Worm (Caenorhabditis elegans) whole organism, young adult: ENCODE data around the gene C56G2.9.

Experiments used
- C06A6.2 ChIP-seq: fragments of 200-800 bp; sonication (Bioruptor generic); conservative IDR thresholded peaks from 2 replicates; pipeline ENCODE4 v1.3.6; 2022; ENCODE audit warnings: missing genetic modification characterization, missing compliant biosample characterization
- F23B12.7 ChIP-seq: sonication (generic microtip); optimal IDR thresholded peaks from 2 replicates; lab custom pipeline; 2017; ENCODE audit warnings: missing genetic modification characterization, mild to moderate bottlenecking, missing compliant biosample characterization, antibody characterized with exemption, moderate library complexity; ENCODE audit not compliant: insufficient read depth
- F33H1.4 ChIP-seq: fragments of 200-800 bp; sonication (Bioruptor generic); IDR thresholded peaks from 2 replicates; pipeline ENCODE4 v1.3.6; 2022; ENCODE audit warnings: missing genetic modification reagents, missing genetic modification characterization, missing compliant biosample characterization
- F37B4.10 ChIP-seq: fragments of 200-800 bp; sonication (Bioruptor generic); IDR thresholded peaks from 2 replicates; pipeline ENCODE4 v1.3.6; 2022; ENCODE audit warnings: missing genetic modification characterization, missing compliant biosample characterization
- F49E8.2 ChIP-seq: sonication (generic microtip); optimal IDR thresholded peaks from 3 replicates; lab custom pipeline; 2017; ENCODE audit warnings: missing genetic modification characterization, mild to moderate bottlenecking, missing compliant biosample characterization, antibody characterized with exemption, moderate library complexity; ENCODE audit not compliant: insufficient read depth
- F52B5.7 ChIP-seq: sonication (generic microtip); optimal IDR thresholded peaks from 2 replicates; lab custom pipeline; 2016; ENCODE audit warnings: mild to moderate bottlenecking, missing genetic modification characterization, missing compliant biosample characterization
- K12H6.12 ChIP-seq: fragments of 200-800 bp; sonication (Bioruptor generic); optimal IDR thresholded peaks from 2 replicates; lab custom pipeline; 2018; ENCODE audit warnings: mild to moderate bottlenecking, missing genetic modification characterization, missing compliant biosample characterization
- T07F8.4 ChIP-seq: sonication (generic microtip); optimal IDR thresholded peaks from 2 replicates; lab custom pipeline; 2016; ENCODE audit warnings: mild to moderate bottlenecking, missing genetic modification characterization, moderate library complexity, missing compliant biosample characterization
- T26A5.8 ChIP-seq: sonication (generic microtip); optimal IDR thresholded peaks from 2 replicates; lab custom pipeline; 2016; ENCODE audit warnings: missing genetic modification characterization, missing compliant biosample characterization
- Y53G8AR.9 ChIP-seq: fragments of 200-800 bp; sonication (Bioruptor generic); conservative IDR thresholded peaks from 2 replicates; pipeline ENCODE4 v1.3.6; 2022; ENCODE audit warnings: missing genetic modification reagents, missing genetic modification characterization, missing compliant biosample characterization
- Y79H2A.3 ChIP-seq: fragments of 200-800 bp; sonication (Bioruptor generic); conservative IDR thresholded peaks from 2 replicates; pipeline ENCODE4 v1.3.6; 2022; ENCODE audit warnings: missing genetic modification reagents, missing genetic modification characterization, missing compliant biosample characterization
- attf-6 ChIP-seq: fragments of 200-800 bp; sonication (Bioruptor generic); IDR thresholded peaks from 2 replicates; pipeline ENCODE4 v1.3.6; 2022; ENCODE audit warnings: missing genetic modification reagents, missing genetic modification characterization, missing compliant biosample characterization
- bed-1 ChIP-seq: fragments of 200-800 bp; sonication (Bioruptor generic); IDR thresholded peaks from 2 replicates; pipeline ENCODE4 v1.3.6; 2022; ENCODE audit warnings: missing genetic modification reagents, missing genetic modification characterization, missing compliant biosample characterization
- ccch-3 ChIP-seq: fragments of 200-800 bp; sonication (Bioruptor generic); optimal IDR thresholded peaks from 2 replicates; lab custom pipeline; 2018; ENCODE audit warnings: mild to moderate bottlenecking, missing genetic modification characterization, missing compliant biosample characterization
- cebp-1 ChIP-seq, 2 experiments: fragments of 200-800 bp in 1 of 2; sonication (Bioruptor generic) in 1 of 2; sonication (generic microtip) in 1 of 2; IDR thresholded peaks in 1 of 2; optimal IDR thresholded peaks in 1 of 2; 2 replicates each; pipeline versions ENCODE4 v1.3.6 to Lab custom; 2017 to 2022; ENCODE audit warnings: missing compliant biosample characterization in 2 of 2, missing genetic modification characterization in 2 of 2, mild to moderate bottlenecking in 1 of 2, missing genetic modification reagents in 1 of 2, moderate library complexity in 1 of 2
- cebp-2 ChIP-seq: fragments of 200-800 bp; sonication (Bioruptor generic); IDR thresholded peaks from 2 replicates; pipeline ENCODE4 v1.3.6; 2022; ENCODE audit warnings: missing genetic modification characterization, missing compliant biosample characterization
- ceh-100 ChIP-seq: fragments of 200-800 bp; sonication (Bioruptor generic); IDR thresholded peaks from 2 replicates; pipeline ENCODE4 v1.3.6; 2022; ENCODE audit warnings: missing genetic modification reagents, missing genetic modification characterization, missing compliant biosample characterization
- dpl-1 ChIP-seq: fragments of 150-350 bp; optimal IDR thresholded peaks from 2 replicates; lab custom pipeline; 2014; ENCODE audit warnings: missing biosample characterization, missing genetic modification reagents, missing genetic modification characterization
- egl-44 ChIP-seq: fragments of 200-800 bp; sonication (Bioruptor generic); IDR thresholded peaks from 2 replicates; pipeline ENCODE4 v1.3.6; 2022; ENCODE audit warnings: missing genetic modification reagents, missing genetic modification characterization, missing compliant biosample characterization
- fkh-3 ChIP-seq: sonication (generic microtip); optimal IDR thresholded peaks from 2 replicates; lab custom pipeline; 2016; ENCODE audit warnings: mild to moderate bottlenecking, missing genetic modification characterization, missing compliant biosample characterization
- let-607 ChIP-seq, 2 experiments: fragments of 200-800 bp in 1 of 2; sonication (Bioruptor generic) in 1 of 2; sonication (generic microtip) in 1 of 2; optimal IDR thresholded peaks; 2 replicates each; lab custom pipeline; 2016 to 2018; ENCODE audit warnings: mild to moderate bottlenecking in 2 of 2, missing compliant biosample characterization in 2 of 2, missing genetic modification characterization in 2 of 2, moderate library complexity in 2 of 2, missing genotype in 1 of 2
- lin-35 ChIP-seq, 3 experiments: fragments of 150-350 bp in 2 of 3; sonication (generic microtip) in 1 of 3; optimal IDR thresholded peaks; 2 replicates each; lab custom pipeline; 2014 to 2018; ENCODE audit warnings: missing biosample characterization in 3 of 3, missing genetic modification characterization in 3 of 3, missing genetic modification reagents in 3 of 3
- mes-4 ChIP-seq: sonication (generic microtip); optimal IDR thresholded peaks from 2 replicates; lab custom pipeline; 2016; ENCODE audit warnings: missing genotype, missing genetic modification characterization, missing compliant biosample characterization
- mxl-1 ChIP-seq: sonication (generic microtip); optimal IDR thresholded peaks from 2 replicates; lab custom pipeline; 2016; ENCODE audit warnings: missing genetic modification characterization, missing compliant biosample characterization
- nfyb-1 ChIP-seq: fragments of 200-800 bp; sonication (Bioruptor generic); IDR thresholded peaks from 2 replicates; pipeline ENCODE4 v1.3.6; 2022; ENCODE audit warnings: missing genetic modification reagents, missing genetic modification characterization, missing compliant biosample characterization
- nhr-80 ChIP-seq: sonication (generic microtip); optimal IDR thresholded peaks from 2 replicates; lab custom pipeline; 2016; ENCODE audit warnings: missing genetic modification characterization, missing compliant biosample characterization
- nhr-90 ChIP-seq: sonication (generic microtip); optimal IDR thresholded peaks from 2 replicates; lab custom pipeline; 2016; ENCODE audit warnings: missing genotype, mild to moderate bottlenecking, missing genetic modification characterization, missing compliant biosample characterization
- pha-4 ChIP-seq: fragments of 150-350 bp; sonication (generic microtip); optimal IDR thresholded peaks from 2 replicates; lab custom pipeline; 2014; ENCODE audit warnings: missing biosample characterization, missing genetic modification reagents, missing genetic modification characterization
- rcor-1 ChIP-seq: fragments of 200-800 bp; sonication (Bioruptor generic); IDR thresholded peaks from 2 replicates; pipeline ENCODE4 v1.3.6; 2022; ENCODE audit warnings: missing genetic modification reagents, missing genetic modification characterization, missing compliant biosample characterization
- rpc-1 ChIP-seq, 2 experiments: fragments of 150-350 bp in 1 of 2; sonication (generic microtip) in 1 of 2; optimal IDR thresholded peaks; 2 replicates each; lab custom pipeline; 2014 to 2018; ENCODE audit warnings: missing biosample characterization in 1 of 2, missing genetic modification characterization in 1 of 2, missing genetic modification reagents in 1 of 2, missing genotype in 1 of 2
- snpc-1.3 ChIP-seq: sonication (generic microtip); optimal IDR thresholded peaks from 2 replicates; lab custom pipeline; 2017; ENCODE audit warnings: missing genetic modification characterization, mild to moderate bottlenecking, missing compliant biosample characterization, antibody characterized with exemption, moderate library complexity, missing genotype, missing genetic modification reagents; ENCODE audit not compliant: insufficient read depth
- tbp1 ChIP-seq: fragments of 200-800 bp; sonication (Bioruptor generic); optimal IDR thresholded peaks from 2 replicates; lab custom pipeline; 2018; ENCODE audit warnings: mild to moderate bottlenecking, missing genetic modification characterization, missing compliant biosample characterization
- ztf-22 ChIP-seq: fragments of 200-800 bp; sonication (Bioruptor generic); optimal IDR thresholded peaks from 2 replicates; lab custom pipeline; 2018; ENCODE audit warnings: mild to moderate bottlenecking, missing genetic modification characterization, moderate library complexity, missing compliant biosample characterization
- ztf-26 ChIP-seq: sonication (generic microtip); optimal IDR thresholded peaks from 2 replicates; lab custom pipeline; 2017; ENCODE audit warnings: missing genetic modification characterization, missing compliant biosample characterization
- ztf-28 ChIP-seq: fragments of 200-800 bp; sonication (Bioruptor generic); IDR thresholded peaks from 2 replicates; pipeline ENCODE4 v1.3.6; 2022; ENCODE audit warnings: missing genetic modification reagents, missing genetic modification characterization, missing compliant biosample characterization
- ztf-6 ChIP-seq: fragments of 200-800 bp; sonication (Bioruptor generic); IDR thresholded peaks from 2 replicates; pipeline ENCODE4 v1.3.6; 2022; ENCODE audit warnings: missing genetic modification reagents, missing genetic modification characterization, missing compliant biosample characterization

The C56G2.9 gene

ce11 chrIII:6312244-6312643, 30.9 kb downstream of the C56G2.9 start:
- no peak for TF ChIP-seq Y53G8AR.9
- no peak for TF ChIP-seq tbp1 (GFP tag; lab: Kevin White, UChicago)
- no peak for TF ChIP-seq F49E8.2 (tag; lab: Kevin White, UChicago)
- no peak for TF ChIP-seq K12H6.12 (tag; lab: Kevin White, UChicago)
- TF ChIP-seq T26A5.8 (tag; lab: Kevin White, UChicago) = no peak
- TF ChIP-seq ztf-28 (GFP tag; lab: Robert Waterston, UW) = no peak
- no peak for TF ChIP-seq mxl-1 (tag; lab: Kevin White, UChicago)
- no peak for TF ChIP-seq ztf-6
- TF ChIP-seq, all 124 proteins: peak for 0

ce11 chrIII:6311452-6311851, 31.7 kb downstream of the C56G2.9 start:
- TF ChIP-seq pha-4 (tag; lab: Kevin White, UChicago) (no peak), dpl-1 (GFP tag; lab: Kevin White, UChicago) (no peak), let-607 (tag; optimal IDR thresholded peaks at IDR 0.05; lab: Kevin White, UChicago) (no peak), lin-35 (GFP tag; optimal IDR thresholded peaks at IDR 0.05; lab: Kevin White, UChicago) (no peak), fkh-3 (tag; lab: Kevin White, UChicago) (no peak), F33H1.4 (GFP tag; lab: Robert Waterston, UW) (no peak), ztf-26 (tag; lab: Kevin White, UChicago) (no peak), egl-44 (GFP tag; lab: Robert Waterston, UW) (no peak), attf-6 (no peak), nhr-80 (tag; lab: Kevin White, UChicago) (no peak), rpc-1 (optimal IDR thresholded peaks at IDR 0.05; lab: Kevin White, UChicago) (no peak), rpc-1 (tag; optimal IDR thresholded peaks at IDR 0.05; lab: Kevin White, UChicago) (no peak), F52B5.7 (tag; lab: Kevin White, UChicago) (no peak), cebp-1 (GFP tag; IDR thresholded peaks at IDR 0.05; lab: Robert Waterston, UW) (no peak), cebp-1 (tag; optimal IDR thresholded peaks at IDR 0.05; lab: Kevin White, UChicago) (no peak), nhr-90 (tag; lab: Kevin White, UChicago) (no peak), tbp1 (GFP tag; lab: Kevin White, UChicago) (no peak), snpc-1.3 (tag; lab: Kevin White, UChicago) (no peak)

ce11 chrIII:6310352-6310751, 32.8 kb downstream of the C56G2.9 start:
- TF ChIP-seq lin-35 (GFP tag; optimal IDR thresholded peaks at IDR 0.05; lab: Kevin White, UChicago) = peak in 1 of 3 experiments; percentile 16
- no peak for TF ChIP-seq ceh-100 (GFP tag; lab: Robert Waterston, UW)

- TF ChIP-seq Y79H2A.3 (no peak), C06A6.2 (GFP tag; lab: Robert Waterston, UW) (no peak), ztf-22 (GFP tag; lab: Kevin White, UChicago) (no peak), cebp-2 (no peak), mes-4 (no peak), ccch-3 (GFP tag; lab: Kevin White, UChicago) (no peak), nhr-80 (tag; lab: Kevin White, UChicago) (no peak), nfyb-1 (GFP tag; lab: Robert Waterston, UW) (no peak), rcor-1 (GFP tag; lab: Robert Waterston, UW) (no peak), T07F8.4 (no peak), F23B12.7 (tag; lab: Kevin White, UChicago) (no peak), bed-1 (GFP tag; lab: Robert Waterston, UW) (no peak), F37B4.10 (GFP tag; lab: Robert Waterston, UW) (no peak)
- TF ChIP-seq, all 124 proteins: peak for 0
Observed at ce11 chrIII:6309066-6309465, 34.1 kb downstream of the C56G2.9 start, which contains the start of gene gar-2. Gene gar-2, plus strand, starts transcription at chrIII:6309366.
